Worm (Caenorhabditis elegans): ENCODE measurements around the gene Y37H2A.18.
A peak's percentile ranks its signal among the peaks of the same experiment; 100 is the strongest.

Gene Y37H2A.18

DNA sequence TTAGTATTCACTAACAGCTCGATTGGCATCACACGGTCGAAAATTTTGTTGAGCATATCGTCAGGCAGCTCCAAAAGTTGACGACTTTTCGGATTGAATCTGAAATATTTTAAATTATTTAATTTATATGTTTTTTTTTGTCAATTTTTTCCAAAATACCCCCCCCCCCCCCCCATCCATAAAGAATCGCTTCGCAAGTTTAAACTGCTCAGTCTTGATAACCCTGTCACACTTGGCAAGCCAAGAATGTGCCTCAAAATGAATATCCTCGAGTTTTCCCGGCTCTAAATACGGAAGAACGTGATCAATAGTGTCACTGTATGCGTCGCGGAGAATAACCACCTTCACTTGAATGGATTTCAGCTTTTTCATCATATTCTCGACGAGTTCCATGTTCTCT, at the start of gene Y37H2A.18:
Gene Y37H2A.18, minus strand, starts transcription at position 101 of the 400 bp plus-strand sequence.
- TF ChIP-seq nhr-25 (tag; optimal IDR thresholded peaks at IDR 0.05; ENCODE audit: borderline replicate concordance, insufficient read depth) (no peak), lin-38 (GFP tag; IDR thresholded peaks at IDR 0.05) (no peak), lin-1 (GFP tag; IDR thresholded peaks at IDR 0.05) (no peak), dmd-9 (GFP tag; IDR thresholded peaks at IDR 0.05) (no peak), set-16 (GFP tag; IDR thresholded peaks at IDR 0.05) (no peak), nhr-6 (tag; optimal IDR thresholded peaks at IDR 0.05) (no peak), T26A8.4 (GFP tag; IDR thresholded peaks at IDR 0.05) (no peak), madf-5 (GFP tag; IDR thresholded peaks at IDR 0.05) (no peak)

ce11 chrV:18179663-18180062, 46.6 kb upstream of the Y37H2A.18 start, which contains the start of gene C31G12.1:
Gene C31G12.1 (plus strand): TSS chrV:18179963.
- no peak for TF ChIP-seq nhr-10 (tag; optimal IDR thresholded peaks at IDR 0.05)
- TF ChIP-seq skn-1 (tag; optimal IDR thresholded peaks at IDR 0.05): no peak
- TF ChIP-seq aha-1 (tag): no peak
- no peak for TF ChIP-seq arid-1 (GFP tag; conservative IDR thresholded peaks at IDR 0.05)
- TF ChIP-seq hlh-11 (tag; optimal IDR thresholded peaks at IDR 0.05): no peak
- no peak for TF ChIP-seq T20F7.1 (GFP tag; optimal IDR thresholded peaks at IDR 0.05)
- no peak for TF ChIP-seq hmg-1.1 (GFP tag; IDR thresholded peaks at IDR 0.05)
- no peak for TF ChIP-seq nhr-77 (tag; optimal IDR thresholded peaks at IDR 0.05)
- no peak for TF ChIP-seq rbr-2 (tag; optimal IDR thresholded peaks at IDR 0.05)
- TF ChIP-seq nhr-25 (tag; optimal IDR thresholded peaks at IDR 0.05; ENCODE audit: borderline replicate concordance, insufficient read depth): no peak
- TF ChIP-seq dpl-1 (GFP tag; optimal IDR thresholded peaks at IDR 0.05): no peak

DNA sequence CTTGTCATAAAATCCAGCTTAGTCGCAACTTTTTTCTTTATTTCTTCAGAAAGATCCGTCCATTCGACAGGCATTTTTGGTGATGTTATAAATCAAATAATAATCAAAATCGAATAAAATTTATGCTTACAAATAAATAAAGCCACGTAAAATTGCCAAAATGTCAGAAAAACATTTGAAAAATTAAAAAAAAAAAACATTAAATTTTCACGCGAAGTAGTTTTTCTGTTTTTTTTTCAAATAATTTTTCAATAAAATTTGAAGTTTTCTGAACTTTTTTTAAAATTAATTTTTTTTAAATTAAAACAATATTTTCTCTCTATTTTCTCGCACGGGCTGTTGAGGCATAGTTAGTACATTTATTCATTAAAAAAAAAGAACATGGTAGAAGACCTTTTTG, 45.6 kb upstream of the Y37H2A.18 start, which contains the start of gene C31G12.4:
Gene C31G12.4, minus strand, starts transcription at position 101 of the 400 bp plus-strand sequence.
- no peak for TF ChIP-seq ceh-82 (tag; optimal IDR thresholded peaks at IDR 0.05)
- TF ChIP-seq cey-2 (tag; optimal IDR thresholded peaks at IDR 0.05; ENCODE audit: borderline replicate concordance, insufficient read depth): no peak
- TF ChIP-seq dpl-1 (GFP tag; optimal IDR thresholded peaks at IDR 0.05): no peak
- no peak for TF ChIP-seq ceh-32 (tag; optimal IDR thresholded peaks at IDR 0.05; ENCODE audit: poor library complexity)
- no peak for TF ChIP-seq nhr-48 (tag; optimal IDR thresholded peaks at IDR 0.05)
- TF ChIP-seq nhr-77 (tag; optimal IDR thresholded peaks at IDR 0.05): no peak
- no peak for TF ChIP-seq zag-1 (tag; optimal IDR thresholded peaks at IDR 0.05)
- TF ChIP-seq daf-19 (GFP tag; conservative IDR thresholded peaks at IDR 0.05): no peak
- no peak for TF ChIP-seq unc-130 (GFP tag; optimal IDR thresholded peaks at IDR 0.05)
- TF ChIP-seq lir-3 (tag; optimal IDR thresholded peaks at IDR 0.05): no peak
- no peak for TF ChIP-seq php-3 (GFP tag; IDR thresholded peaks at IDR 0.05)
- no peak for TF ChIP-seq attf-4 (tag; optimal IDR thresholded peaks at IDR 0.05)
- TF ChIP-seq mes-2 (tag; optimal IDR thresholded peaks at IDR 0.05; ENCODE audit: poor library complexity, severe bottlenecking): no peak
- no peak for TF ChIP-seq hif-1 (tag; optimal IDR thresholded peaks at IDR 0.05)
- TF ChIP-seq F37D6.2 (tag; optimal IDR thresholded peaks at IDR 0.05): no peak
- no peak for TF ChIP-seq F10B5.3 (tag; optimal IDR thresholded peaks at IDR 0.05)
- no peak for TF ChIP-seq pha-4 (GFP tag; IDR thresholded peaks at IDR 0.05)
- no peak for TF ChIP-seq pha-4 (tag; optimal IDR thresholded peaks at IDR 0.05)
- no peak for TF ChIP-seq gei-8 (GFP tag; optimal IDR thresholded peaks at IDR 0.05)
- TF ChIP-seq mep-1 (tag; optimal IDR thresholded peaks at IDR 0.05): no peak
- no peak for TF ChIP-seq F49E8.2 (tag; optimal IDR thresholded peaks at IDR 0.05; ENCODE audit: borderline replicate concordance)

- TF ChIP-seq dmd-8 (GFP tag; IDR thresholded peaks at IDR 0.05): 0 out of 2 replicates have a peak, but pooled peaks have one; percentile 35
- TF ChIP-seq madf-5 (GFP tag; IDR thresholded peaks at IDR 0.05): peak in 1 of 2 experiments; percentile 69; a peak in 1 of 4 replicates
These were observed 41.9 kb upstream of the Y37H2A.18 start for ce11 chrV:18174951-18175350.
